Fruit fly (Drosophila melanogaster) S2 (cell line): Measurements from ENCODE around the gene Npc2b.

Experiments used
- CG8478 ChIP-seq: fragments of >200 bp; optimal IDR thresholded peaks from 2 replicates; lab custom pipeline; 2018
- CTCF ChIP-seq, 2 experiments: fragments of >200 bp; optimal IDR thresholded peaks; 2 replicates each; lab custom pipeline; 2018

DNA sequence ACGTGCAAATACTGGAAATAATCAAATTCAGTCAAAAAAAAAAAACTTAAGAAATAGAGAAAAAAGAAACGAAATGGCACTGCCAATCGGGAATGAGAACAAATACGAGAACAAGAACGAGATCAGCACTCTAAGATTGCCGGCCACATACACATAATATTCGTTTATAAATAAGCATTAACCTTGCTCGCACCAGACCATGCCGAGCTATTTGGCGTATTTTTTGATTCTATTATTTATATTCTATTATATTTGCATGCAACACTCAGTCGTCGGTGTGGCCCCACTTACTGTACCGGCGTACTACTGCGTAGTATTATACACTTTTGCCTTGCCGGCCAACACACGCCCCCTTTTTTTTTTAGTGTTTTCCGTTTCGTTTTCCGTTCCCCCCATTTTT lies 18.7 kb upstream of the Npc2b start:
- TF ChIP-seq CTCF (optimal IDR thresholded peaks at IDR 0.05; lab: Kevin White, UChicago): no peak
- no peak for TF ChIP-seq CG8478 (lab: Kevin White, UChicago)
